Worm (Caenorhabditis elegans): ENCODE measurements around the gene mdt-6.

The mdt-6 gene

DNA sequence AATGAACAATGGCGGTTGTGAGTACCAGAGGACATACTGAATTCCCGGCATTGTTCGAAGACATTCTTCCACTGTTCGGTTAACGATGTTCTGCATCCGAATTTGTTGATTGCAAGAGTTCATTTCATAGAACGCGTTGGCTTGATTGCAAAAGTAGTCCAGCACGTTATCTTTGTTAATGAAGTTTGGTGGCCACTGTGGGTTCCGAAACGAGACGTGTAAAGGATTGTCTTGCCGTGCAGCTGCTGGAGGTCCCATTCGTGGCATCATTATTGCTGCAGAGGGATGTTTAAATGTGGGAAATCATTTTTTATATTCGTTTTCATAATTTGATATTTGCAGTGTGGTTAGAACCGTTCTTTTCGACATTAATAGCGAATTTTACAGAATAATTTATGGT is at the start of gene mdt-6:
TSS of gene mdt-6 (minus strand) at position 275 of the 400 bp plus-strand sequence.
- TF ChIP-seq ceh-36 (tag; optimal IDR thresholded peaks at IDR 0.05) (no peak), F13C5.2 (tag; optimal IDR thresholded peaks at IDR 0.05) (no peak), ceh-13 (GFP tag; optimal IDR thresholded peaks at IDR 0.05) (no peak), B0310.2 (tag; optimal IDR thresholded peaks at IDR 0.05) (no peak), flt-1 (GFP tag; IDR thresholded peaks at IDR 0.05) (no peak), tra-4 (tag; optimal IDR thresholded peaks at IDR 0.05) (no peak), tbx-11 (GFP tag; IDR thresholded peaks at IDR 0.05) (no peak), scrt-1 (GFP tag; IDR thresholded peaks at IDR 0.05) (no peak), ama-1 (optimal IDR thresholded peaks at IDR 0.05) (no peak), pes-1 (GFP tag; IDR thresholded peaks at IDR 0.05) (no peak), hmbx-1 (tag; optimal IDR thresholded peaks at IDR 0.05) (no peak), hmg-4 (GFP tag; optimal IDR thresholded peaks at IDR 0.05) (no peak), aly-1 (tag; optimal IDR thresholded peaks at IDR 0.05) (no peak), ets-7 (tag; optimal IDR thresholded peaks at IDR 0.05) (no peak), sea-1 (GFP tag; conservative IDR thresholded peaks at IDR 0.05) (no peak), tbx-37 (GFP tag; conservative IDR thresholded peaks at IDR 0.05) (no peak), hnd-1 (tag; optimal IDR thresholded peaks at IDR 0.05) (no peak)

DNA sequence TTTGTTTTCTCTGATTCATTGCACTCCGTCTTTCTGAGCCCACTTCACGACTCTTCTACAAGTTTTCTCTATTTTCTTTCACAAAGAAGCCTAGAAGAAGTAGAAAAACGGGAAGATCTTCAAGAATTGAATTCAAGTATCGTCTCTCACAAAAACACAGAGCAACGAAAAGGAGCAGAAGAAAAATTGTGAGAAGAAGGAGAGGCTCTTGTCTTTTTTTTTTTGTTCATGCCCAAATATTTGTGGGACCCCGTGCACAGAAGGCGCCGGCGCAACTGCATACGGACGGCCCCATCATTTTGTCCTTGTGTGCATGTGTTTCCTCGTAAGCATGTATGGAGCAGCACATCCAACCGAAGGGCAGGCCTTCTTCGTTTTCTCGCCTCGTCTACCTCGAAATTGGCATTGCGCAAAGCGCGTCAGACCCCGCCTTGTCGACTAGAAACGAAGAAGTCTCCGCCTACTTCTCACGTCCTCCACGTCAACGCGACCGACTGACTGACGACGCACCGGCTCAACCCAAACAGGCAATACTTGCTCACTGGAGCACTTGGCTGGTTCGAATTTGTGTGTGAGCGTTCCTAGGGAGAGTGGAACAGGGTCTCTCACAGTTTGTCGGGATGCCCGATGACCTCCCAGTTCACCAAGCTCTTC is 47.2 kb upstream of the mdt-6 start:
- TF ChIP-seq pes-1 (GFP tag; IDR thresholded peaks at IDR 0.05) = no peak
- TF ChIP-seq ets-7 (tag; optimal IDR thresholded peaks at IDR 0.05) = no peak
- TF ChIP-seq B0310.2 (tag; optimal IDR thresholded peaks at IDR 0.05) = no peak
- no peak for TF ChIP-seq sea-1 (GFP tag; conservative IDR thresholded peaks at IDR 0.05)
- TF ChIP-seq ceh-36 (tag; optimal IDR thresholded peaks at IDR 0.05) = no peak
- no peak for TF ChIP-seq hmbx-1 (tag; optimal IDR thresholded peaks at IDR 0.05)
- TF ChIP-seq flt-1 (GFP tag; IDR thresholded peaks at IDR 0.05) = no peak
- no peak for TF ChIP-seq hnd-1 (tag; optimal IDR thresholded peaks at IDR 0.05)
- TF ChIP-seq ama-1 (optimal IDR thresholded peaks at IDR 0.05) = no peak
- TF ChIP-seq aly-1 (tag; optimal IDR thresholded peaks at IDR 0.05) = no peak
- TF ChIP-seq hmg-4 (GFP tag; optimal IDR thresholded peaks at IDR 0.05) = no peak
- TF ChIP-seq tbx-37 (GFP tag; conservative IDR thresholded peaks at IDR 0.05) = no peak
- TF ChIP-seq ceh-13 (GFP tag; optimal IDR thresholded peaks at IDR 0.05) = no peak
- no peak for TF ChIP-seq tbx-11 (GFP tag; IDR thresholded peaks at IDR 0.05)
- TF ChIP-seq scrt-1 (GFP tag; IDR thresholded peaks at IDR 0.05) = no peak
- TF ChIP-seq tra-4 (tag; optimal IDR thresholded peaks at IDR 0.05) = no peak

DNA sequence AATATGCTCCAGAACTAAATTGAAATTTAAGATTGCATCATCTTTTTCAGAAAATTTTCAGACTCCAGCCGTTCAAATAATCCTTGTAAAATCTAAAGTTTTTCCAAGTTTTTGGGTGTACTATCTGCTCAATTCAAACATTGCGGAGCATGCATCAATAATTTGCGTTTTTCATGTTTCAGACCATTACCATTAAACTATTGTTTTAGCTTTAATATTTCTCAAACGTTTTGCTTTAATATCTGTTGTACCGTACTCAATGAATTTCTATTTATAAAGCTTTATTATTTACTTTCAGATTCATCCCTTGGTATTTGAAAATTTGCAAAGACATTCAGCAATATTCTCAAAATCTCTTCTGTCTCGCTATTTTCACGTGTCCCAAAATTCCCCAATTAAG is 43.8 kb upstream of the mdt-6 start, which contains the start of gene odr-2:
TSS of gene odr-2 (plus strand) at position 301 of the 400 bp plus-strand sequence.
- TF ChIP-seq ceh-13 (GFP tag; optimal IDR thresholded peaks at IDR 0.05) (no peak), ceh-36 (tag; optimal IDR thresholded peaks at IDR 0.05) (no peak), aly-1 (tag; optimal IDR thresholded peaks at IDR 0.05) (no peak), ama-1 (optimal IDR thresholded peaks at IDR 0.05) (no peak), sea-1 (GFP tag; conservative IDR thresholded peaks at IDR 0.05) (no peak), scrt-1 (GFP tag; IDR thresholded peaks at IDR 0.05) (no peak), flt-1 (GFP tag; IDR thresholded peaks at IDR 0.05) (no peak), hmg-4 (GFP tag; optimal IDR thresholded peaks at IDR 0.05) (no peak), tbx-37 (GFP tag; conservative IDR thresholded peaks at IDR 0.05) (no peak), F13C5.2 (tag; optimal IDR thresholded peaks at IDR 0.05) (no peak), tra-4 (tag; optimal IDR thresholded peaks at IDR 0.05) (no peak), B0310.2 (tag; optimal IDR thresholded peaks at IDR 0.05) (no peak), ets-7 (tag; optimal IDR thresholded peaks at IDR 0.05) (no peak), hmbx-1 (tag; optimal IDR thresholded peaks at IDR 0.05) (no peak), pes-1 (GFP tag; IDR thresholded peaks at IDR 0.05) (no peak), tbx-11 (GFP tag; IDR thresholded peaks at IDR 0.05) (no peak)

DNA sequence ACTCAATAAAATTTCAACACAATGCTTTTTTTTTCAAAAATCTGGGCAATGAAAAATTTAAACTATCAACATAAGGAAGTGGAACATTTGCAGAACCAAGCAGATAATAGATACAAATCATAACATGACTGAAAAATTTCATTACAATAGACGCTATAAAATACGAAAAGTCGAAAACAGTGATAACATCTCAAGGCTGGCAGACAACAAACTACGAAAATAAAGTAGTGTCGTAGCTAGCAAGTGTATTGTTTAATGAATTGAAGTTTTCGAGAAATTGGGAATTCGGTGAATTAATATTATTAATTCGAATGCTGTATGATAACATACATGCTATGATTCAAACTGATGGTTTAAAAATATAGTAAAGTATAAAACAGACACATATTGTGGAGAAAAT is 37.4 kb upstream of the mdt-6 start:
- no peak for TF ChIP-seq hmbx-1 (tag; optimal IDR thresholded peaks at IDR 0.05)
- TF ChIP-seq aly-1 (tag; optimal IDR thresholded peaks at IDR 0.05) = no peak
- no peak for TF ChIP-seq ets-7 (tag; optimal IDR thresholded peaks at IDR 0.05)
- no peak for TF ChIP-seq hmg-4 (GFP tag; optimal IDR thresholded peaks at IDR 0.05)
- no peak for TF ChIP-seq B0310.2 (tag; optimal IDR thresholded peaks at IDR 0.05)
- TF ChIP-seq tra-4 (tag; optimal IDR thresholded peaks at IDR 0.05) = no peak
- no peak for TF ChIP-seq ama-1 (optimal IDR thresholded peaks at IDR 0.05)
- no peak for TF ChIP-seq tbx-37 (GFP tag; conservative IDR thresholded peaks at IDR 0.05)
- TF ChIP-seq F13C5.2 (tag; optimal IDR thresholded peaks at IDR 0.05) = no peak
- TF ChIP-seq ceh-13 (GFP tag; optimal IDR thresholded peaks at IDR 0.05) = no peak
- no peak for TF ChIP-seq hnd-1 (tag; optimal IDR thresholded peaks at IDR 0.05)

DNA sequence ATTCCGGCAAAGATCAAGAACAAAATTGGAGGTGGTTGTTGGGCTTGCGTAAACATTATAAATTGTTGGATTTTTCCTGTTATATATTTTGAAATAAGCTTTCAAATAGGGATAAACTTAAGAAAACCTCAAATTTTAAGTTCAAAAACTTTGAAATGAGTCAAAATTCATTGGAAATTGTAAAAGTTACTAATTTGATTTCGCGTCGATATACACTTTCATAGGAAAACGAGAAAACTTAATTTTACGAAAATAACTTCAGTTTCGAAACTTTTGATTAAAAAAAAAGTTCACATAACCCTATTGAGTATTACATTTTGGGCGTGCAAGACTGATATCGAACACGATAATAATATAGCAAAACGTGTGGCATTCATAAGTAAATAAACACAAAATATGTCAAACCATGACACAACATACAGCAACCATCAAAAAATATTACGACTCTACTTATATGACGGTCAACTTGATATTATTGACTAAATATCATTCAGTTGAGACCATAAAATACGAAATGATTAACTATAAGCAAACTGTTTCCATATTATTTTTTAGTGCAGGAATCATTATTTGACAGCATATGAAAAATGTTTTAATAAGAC is 36.8 kb upstream of the mdt-6 start:
- TF ChIP-seq hnd-1 (tag; optimal IDR thresholded peaks at IDR 0.05) (no peak), scrt-1 (GFP tag; IDR thresholded peaks at IDR 0.05) (no peak), ceh-13 (GFP tag; optimal IDR thresholded peaks at IDR 0.05) (no peak), hmbx-1 (tag; optimal IDR thresholded peaks at IDR 0.05) (no peak), pes-1 (GFP tag; IDR thresholded peaks at IDR 0.05) (no peak), aly-1 (tag; optimal IDR thresholded peaks at IDR 0.05) (no peak), F13C5.2 (tag; optimal IDR thresholded peaks at IDR 0.05) (no peak), tra-4 (tag; optimal IDR thresholded peaks at IDR 0.05) (no peak), tbx-11 (GFP tag; IDR thresholded peaks at IDR 0.05) (no peak)

DNA sequence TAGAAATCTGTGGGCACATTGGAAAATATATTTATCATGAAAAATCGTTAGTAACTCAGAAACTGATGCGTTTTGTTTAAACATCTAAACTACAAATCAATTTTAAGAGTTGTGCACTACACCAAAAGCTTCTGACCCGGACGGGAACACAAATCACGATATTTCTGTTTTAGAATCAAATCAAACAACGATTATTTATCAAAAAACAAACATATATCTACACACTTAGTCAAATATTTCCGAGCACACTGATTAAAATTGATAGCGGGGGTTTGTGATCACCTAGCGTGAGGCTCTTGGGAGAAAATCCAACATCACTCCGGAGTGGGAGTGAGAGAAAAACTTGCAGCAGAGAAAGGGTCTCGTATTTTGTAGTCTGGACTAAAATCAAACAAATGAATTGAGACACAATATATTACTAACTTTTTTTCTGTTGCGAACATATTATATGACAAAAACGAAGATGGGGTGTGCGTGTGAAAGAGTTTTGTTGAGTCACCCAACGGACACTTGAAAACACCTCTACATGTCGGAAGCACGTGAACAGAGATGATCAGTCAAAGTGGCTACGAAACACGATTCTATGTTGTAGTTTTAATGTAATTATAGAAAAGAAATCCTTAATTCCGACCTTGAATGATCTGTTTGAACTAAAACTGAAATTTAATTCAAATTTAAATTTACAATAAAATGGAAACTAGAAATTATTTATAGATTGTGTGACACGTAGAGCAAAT is 36.0 kb upstream of the mdt-6 start:
- no peak for TF ChIP-seq hmbx-1 (tag; optimal IDR thresholded peaks at IDR 0.05)
- no peak for TF ChIP-seq ama-1 (optimal IDR thresholded peaks at IDR 0.05)
- no peak for TF ChIP-seq tbx-11 (GFP tag; IDR thresholded peaks at IDR 0.05)
- TF ChIP-seq sea-1 (GFP tag; conservative IDR thresholded peaks at IDR 0.05) = no peak
- TF ChIP-seq ets-7 (tag; optimal IDR thresholded peaks at IDR 0.05) = no peak
- TF ChIP-seq scrt-1 (GFP tag; IDR thresholded peaks at IDR 0.05) = no peak
- no peak for TF ChIP-seq B0310.2 (tag; optimal IDR thresholded peaks at IDR 0.05)
- no peak for TF ChIP-seq aly-1 (tag; optimal IDR thresholded peaks at IDR 0.05)
- no peak for TF ChIP-seq tbx-37 (GFP tag; conservative IDR thresholded peaks at IDR 0.05)
- TF ChIP-seq hnd-1 (tag; optimal IDR thresholded peaks at IDR 0.05) = no peak
- TF ChIP-seq tra-4 (tag; optimal IDR thresholded peaks at IDR 0.05) = no peak
- TF ChIP-seq flt-1 (GFP tag; IDR thresholded peaks at IDR 0.05) = no peak
- TF ChIP-seq pes-1 (GFP tag; IDR thresholded peaks at IDR 0.05) = no peak
- TF ChIP-seq hmg-4 (GFP tag; optimal IDR thresholded peaks at IDR 0.05) = no peak
- TF ChIP-seq ceh-36 (tag; optimal IDR thresholded peaks at IDR 0.05) = no peak
- no peak for TF ChIP-seq F13C5.2 (tag; optimal IDR thresholded peaks at IDR 0.05)
- TF ChIP-seq ceh-13 (GFP tag; optimal IDR thresholded peaks at IDR 0.05) = no peak
